Fruit fly (Drosophila melanogaster) whole organism, adult: ENCODE data around the gene Pex5.
A peak's percentile ranks its signal among the peaks of the same experiment; 100 is the strongest.

Source experiments
- CG5204 ChIP-seq: fragments of 200-800 bp; sonication (Bioruptor generic); optimal IDR thresholded peaks from 2 replicates; lab custom pipeline; 2016; ENCODE audit warnings: missing biosample characterization, missing genetic modification characterization
- CG7101 ChIP-seq: fragments of 200-800 bp; sonication (Bioruptor generic); optimal IDR thresholded peaks from 2 replicates; lab custom pipeline; 2018; ENCODE audit warnings: missing biosample characterization, mild to moderate bottlenecking, missing genetic modification characterization, moderate library complexity
- cic ChIP-seq: fragments of 200-800 bp; sonication (Bioruptor generic); optimal IDR thresholded peaks from 2 replicates; lab custom pipeline; 2017; ENCODE audit warnings: missing biosample characterization, mild to moderate bottlenecking, missing genetic modification characterization, moderate library complexity
- cnc ChIP-seq, 2 experiments: fragments of >200 bp; optimal IDR thresholded peaks; 2 replicates each; lab custom pipeline; 2017
- pad ChIP-seq: fragments of 200-800 bp; sonication (Bioruptor generic); optimal IDR thresholded peaks from 3 replicates; lab custom pipeline; 2017; ENCODE audit warnings: missing biosample characterization, missing genetic modification characterization, mild to moderate bottlenecking, moderate library complexity, missing genetic modification reagents

dm6 chrX:1858867-1859266 lies 10.0 kb downstream of the Pex5 start, which contains the start of gene Lamtor5:
- TF ChIP-seq cnc (optimal IDR thresholded peaks at IDR 0.05; lab: Kevin White, UChicago) (no peak), pad (GFP tag; lab: Kevin White, UChicago) (peak; percentile 21), cic (GFP tag; lab: Kevin White, UChicago) (no peak), CG5204 (GFP tag; lab: Kevin White, UChicago) (peak; percentile 41), CG7101 (tag; lab: Kevin White, UChicago) (peak; percentile 51)
